Fruit fly (Drosophila melanogaster) whole organism, wandering third instar larva: ENCODE results near the gene CG33098.
A peak's percentile ranks its signal among the peaks of the same experiment; 100 is the strongest.

Experiments used
- Abd-B ChIP-seq: fragments of >200 bp; optimal IDR thresholded peaks from 2 replicates; lab custom pipeline; 2017; ENCODE audit warnings: missing biosample characterization, missing genetic modification characterization
- CG9705 ChIP-seq: fragments of 200-800 bp; sonication (Bioruptor generic); optimal IDR thresholded peaks from 2 replicates; lab custom pipeline; 2018; ENCODE audit warnings: missing biosample characterization, mild to moderate bottlenecking, missing genetic modification characterization
- CrebA ChIP-seq: fragments of 200-800 bp; sonication (Bioruptor generic); optimal IDR thresholded peaks from 2 replicates; lab custom pipeline; 2016; ENCODE audit warnings: missing biosample characterization, mild to moderate bottlenecking, missing genetic modification characterization, borderline replicate concordance
- Dfd ChIP-seq: fragments of >200 bp; optimal IDR thresholded peaks from 2 replicates; lab custom pipeline; 2017; ENCODE audit warnings: missing biosample characterization, missing genetic modification characterization
- Dif ChIP-seq: fragments of 200-275, 200-300 bp; sonication (Bioruptor generic); optimal IDR thresholded peaks from 2 replicates; lab custom pipeline; 2018; ENCODE audit warnings: missing biosample characterization, missing genetic modification characterization; ENCODE audit not compliant: partially characterized antibody
- GATAd ChIP-seq: sonication (Bioruptor generic); optimal IDR thresholded peaks from 2 replicates; lab custom pipeline; 2016; ENCODE audit warnings: missing biosample characterization, missing genetic modification characterization
- HLH106 ChIP-seq: fragments of 200-800 bp; optimal IDR thresholded peaks from 3 replicates; lab custom pipeline; 2019; ENCODE audit warnings: missing biosample characterization, mild to moderate bottlenecking, missing genetic modification characterization, moderate library complexity
- Hnf4 ChIP-seq: fragments of 200-800 bp; sonication (Bioruptor generic); optimal IDR thresholded peaks from 2 replicates; lab custom pipeline; 2016; ENCODE audit warnings: missing biosample characterization, mild to moderate bottlenecking, missing genetic modification characterization
- Hr78 ChIP-seq: fragments of >200 bp; optimal IDR thresholded peaks from 2 replicates; lab custom pipeline; 2017; ENCODE audit warnings: missing biosample characterization, missing genetic modification characterization
- Hr83 ChIP-seq: fragments of 200-300 bp; sonication (Bioruptor generic); optimal IDR thresholded peaks from 2 replicates; lab custom pipeline; 2016; ENCODE audit warnings: missing biosample characterization, mild to moderate bottlenecking, missing genetic modification characterization, moderate library complexity; ENCODE audit not compliant: poor library complexity, severe bottlenecking
- Jra ChIP-seq: sonication (Bioruptor generic); optimal IDR thresholded peaks from 2 replicates; lab custom pipeline; 2016; ENCODE audit warnings: missing biosample characterization, missing genetic modification characterization
- Mio ChIP-seq: sonication (Bioruptor generic); optimal IDR thresholded peaks from 2 replicates; lab custom pipeline; 2016; ENCODE audit warnings: missing biosample characterization, missing genetic modification characterization
- Myc ChIP-seq: fragments of >200 bp; optimal IDR thresholded peaks from 2 replicates; lab custom pipeline; 2017
- OdsH ChIP-seq: fragments of 200-800 bp; sonication (Bioruptor generic); optimal IDR thresholded peaks from 2 replicates; lab custom pipeline; 2016; ENCODE audit warnings: missing biosample characterization, mild to moderate bottlenecking, missing genetic modification characterization
- Rel ChIP-seq, 2 experiments: fragments of 200-800 bp; sonication (Bioruptor generic) in 1 of 2; optimal IDR thresholded peaks; 2 replicates in 1 of 2; 3 replicates in 1 of 2; lab custom pipeline; 2016 to 2019; ENCODE audit warnings: mild to moderate bottlenecking in 2 of 2, missing biosample characterization in 2 of 2, missing genetic modification characterization in 2 of 2, moderate library complexity in 1 of 2
- Sp1 ChIP-seq: fragments of 200-800 bp; sonication (Bioruptor generic); optimal IDR thresholded peaks from 3 replicates; lab custom pipeline; 2019; ENCODE audit warnings: missing biosample characterization, mild to moderate bottlenecking, missing genetic modification characterization, moderate library complexity
- br ChIP-seq: fragments of 200-800 bp; sonication (Bioruptor generic); optimal IDR thresholded peaks from 2 replicates; lab custom pipeline; 2016; ENCODE audit warnings: missing biosample characterization, missing genetic modification characterization
- brk ChIP-seq: fragments of 200-800 bp; sonication (Bioruptor generic); optimal IDR thresholded peaks from 2 replicates; lab custom pipeline; 2016; ENCODE audit warnings: missing biosample characterization, mild to moderate bottlenecking, missing genetic modification characterization
- dl ChIP-seq, 2 experiments: fragments of 175-275, 200-275 bp in 1 of 2; fragments of 200-275 bp in 1 of 2; sonication (Bioruptor generic); optimal IDR thresholded peaks; lab custom pipeline; 2018; ENCODE audit warnings: mild to moderate bottlenecking in 2 of 2, missing biosample characterization in 2 of 2, missing genetic modification characterization in 2 of 2, moderate library complexity in 2 of 2; ENCODE audit not compliant: partially characterized antibody in 2 of 2, insufficient read depth in 1 of 2
- dmrt93B ChIP-seq: fragments of 200-800 bp; sonication (Bioruptor generic); optimal IDR thresholded peaks from 2 replicates; lab custom pipeline; 2018; ENCODE audit warnings: missing biosample characterization, mild to moderate bottlenecking, missing genetic modification characterization
- dsf ChIP-seq: sonication (Bioruptor generic); optimal IDR thresholded peaks from 2 replicates; lab custom pipeline; 2016; ENCODE audit warnings: missing biosample characterization, missing genetic modification characterization, borderline replicate concordance
- ey ChIP-seq: fragments of 200-800 bp; sonication (Bioruptor generic); optimal IDR thresholded peaks from 2 replicates; lab custom pipeline; 2016; ENCODE audit warnings: missing biosample characterization, missing genetic modification characterization
- foxo ChIP-seq, 2 experiments: fragments of 200-800 bp; sonication (Bioruptor generic); optimal IDR thresholded peaks; 2 replicates in 1 of 2; 3 replicates in 1 of 2; lab custom pipeline; 2016 to 2017; ENCODE audit warnings: missing biosample characterization in 2 of 2, missing genetic modification characterization in 2 of 2
- fru ChIP-seq: fragments of 200-800 bp; sonication (Bioruptor generic); optimal IDR thresholded peaks from 3 replicates; lab custom pipeline; 2016; ENCODE audit warnings: missing biosample characterization, mild to moderate bottlenecking, missing genetic modification characterization
- h ChIP-seq: fragments of 200-800 bp; sonication (Bioruptor generic); optimal IDR thresholded peaks from 3 replicates; lab custom pipeline; 2016; ENCODE audit warnings: missing biosample characterization, mild to moderate bottlenecking, missing genetic modification characterization
- jim ChIP-seq: fragments of 175-275, 200-325 bp; sonication (Bioruptor generic); optimal IDR thresholded peaks from 2 replicates; lab custom pipeline; 2016; ENCODE audit warnings: missing biosample characterization, mild to moderate bottlenecking, missing genetic modification characterization
- lola ChIP-seq: fragments of >200 bp; optimal IDR thresholded peaks from 2 replicates; lab custom pipeline; 2017; ENCODE audit warnings: missing biosample characterization, missing genetic modification characterization
- pan ChIP-seq: fragments of >200 bp; optimal IDR thresholded peaks from 2 replicates; lab custom pipeline; 2017
- psq ChIP-seq: fragments of 200-800 bp; sonication (Bioruptor generic); optimal IDR thresholded peaks from 3 replicates; lab custom pipeline; 2017; ENCODE audit warnings: missing biosample characterization, mild to moderate bottlenecking, missing genetic modification characterization, moderate library complexity
- rgr ChIP-seq: fragments of 200-800 bp; sonication (Bioruptor generic); optimal IDR thresholded peaks from 3 replicates; lab custom pipeline; 2016; ENCODE audit warnings: missing biosample characterization, mild to moderate bottlenecking, missing genetic modification characterization
- sage ChIP-seq: fragments of 200-800 bp; sonication (Bioruptor generic); optimal IDR thresholded peaks from 2 replicates; lab custom pipeline; 2016; ENCODE audit warnings: missing biosample characterization, mild to moderate bottlenecking, missing genetic modification characterization
- sv ChIP-seq: fragments of 200-800 bp; sonication (Bioruptor generic); optimal IDR thresholded peaks from 3 replicates; lab custom pipeline; 2016; ENCODE audit warnings: missing biosample characterization, missing genetic modification characterization
- tai ChIP-seq: sonication (Bioruptor generic); optimal IDR thresholded peaks from 2 replicates; lab custom pipeline; 2016; ENCODE audit warnings: missing biosample characterization, missing genetic modification characterization
- usp ChIP-seq: fragments of >200 bp; optimal IDR thresholded peaks from 2 replicates; lab custom pipeline; 2017; ENCODE audit warnings: missing biosample characterization, missing genetic modification characterization
- woc ChIP-seq: sonication (Bioruptor generic); optimal IDR thresholded peaks from 2 replicates; lab custom pipeline; 2016; ENCODE audit warnings: missing biosample characterization, mild to moderate bottlenecking, missing genetic modification characterization

The CG33098 gene

dm6 chr3R:12431030-12431489, 44.1 kb downstream of the CG33098 start, which contains the start of gene Prosalpha2:
Gene Prosalpha2 (plus strand): TSS chr3R:12431321.
- TF ChIP-seq Hnf4 (GFP tag; lab: Kevin White, UChicago) (no peak), psq (peak; percentile 12), Mio (GFP tag; lab: Kevin White, UChicago) (no peak), ey (peak; percentile 28), Myc (lab: Kevin White, UChicago) (peak; percentile 38), pan (lab: Kevin White, UChicago) (no peak), woc (GFP tag; lab: Kevin White, UChicago) (no peak), CG9705 (GFP tag; lab: Kevin White, UChicago) (no peak), Rel (GFP tag; optimal IDR thresholded peaks at IDR 0.05; lab: Kevin White, UChicago) (no peak), Rel (tag; optimal IDR thresholded peaks at IDR 0.05; lab: Kevin White, UChicago) (peak; percentile 99), usp (GFP tag; lab: Kevin White, UChicago) (no peak), foxo (GFP tag; optimal IDR thresholded peaks at IDR 0.05; lab: Kevin White, UChicago) (peak in 1 of 2 experiments; percentile 48), fru (GFP tag; lab: Kevin White, UChicago) (no peak), h (GFP tag; lab: Kevin White, UChicago) (no peak), rgr (GFP tag; lab: Kevin White, UChicago) (peak; percentile 29), Sp1 (GFP tag; lab: Kevin White, UChicago) (peak; percentile 9), HLH106 (tag; lab: Kevin White, UChicago) (peak; percentile 11)

dm6 chr3R:12433764-12434163, 46.8 kb downstream of the CG33098 start, which contains the start of the genes Aos1 and Srlp:
Gene Aos1 (minus strand): TSS chr3R:12433822.
Gene Srlp (plus strand): TSS chr3R:12434098.
- TF ChIP-seq psq, result peak; percentile 46
- TF ChIP-seq Dif (GFP tag; lab: Kevin White, UChicago), result no peak
- no peak for TF ChIP-seq brk
- TF ChIP-seq Dfd (GFP tag; lab: Kevin White, UChicago), result no peak
- no peak for TF ChIP-seq dl (GFP tag; optimal IDR thresholded peaks at IDR 0.05; lab: Kevin White, UChicago; ENCODE audit: insufficient read depth in 1 of 2, partially characterized antibody in 2 of 2)
- TF ChIP-seq ey, result no peak
- TF ChIP-seq Mio (GFP tag; lab: Kevin White, UChicago), result no peak
- no peak for TF ChIP-seq fru (GFP tag; lab: Kevin White, UChicago)
- no peak for TF ChIP-seq usp (GFP tag; lab: Kevin White, UChicago)
- no peak for TF ChIP-seq dsf (GFP tag; lab: Kevin White, UChicago)
- no peak for TF ChIP-seq lola (GFP tag; lab: Kevin White, UChicago)
- no peak for TF ChIP-seq Abd-B (GFP tag; lab: Kevin White, UChicago)
- TF ChIP-seq Hr83 (GFP tag; lab: Kevin White, UChicago), result no peak
- no peak for TF ChIP-seq GATAd (GFP tag; lab: Kevin White, UChicago)
- no peak for TF ChIP-seq dmrt93B (GFP tag; lab: Kevin White, UChicago)
- no peak for TF ChIP-seq br (GFP tag; lab: Kevin White, UChicago)
- no peak for TF ChIP-seq Jra (GFP tag; lab: Kevin White, UChicago)
- no peak for TF ChIP-seq jim (GFP tag; lab: Kevin White, UChicago)
- TF ChIP-seq Hnf4 (GFP tag; lab: Kevin White, UChicago), result no peak
- no peak for TF ChIP-seq h (GFP tag; lab: Kevin White, UChicago)
- TF ChIP-seq sage (GFP tag; lab: Kevin White, UChicago), result no peak
- TF ChIP-seq rgr (GFP tag; lab: Kevin White, UChicago), result peak; percentile 18
- TF ChIP-seq woc (GFP tag; lab: Kevin White, UChicago), result no peak
- peak in 1 of 2 experiments; percentile 60 for TF ChIP-seq foxo (GFP tag; optimal IDR thresholded peaks at IDR 0.05; lab: Kevin White, UChicago)
- TF ChIP-seq OdsH (GFP tag; lab: Kevin White, UChicago), result peak; percentile 32
- peak; percentile 74 for TF ChIP-seq HLH106 (tag; lab: Kevin White, UChicago)
- TF ChIP-seq Rel (GFP tag; optimal IDR thresholded peaks at IDR 0.05; lab: Kevin White, UChicago), result no peak
- TF ChIP-seq Rel (tag; optimal IDR thresholded peaks at IDR 0.05; lab: Kevin White, UChicago), result peak; percentile 70
- TF ChIP-seq CrebA (GFP tag; lab: Kevin White, UChicago), result no peak
- peak; percentile 95 for TF ChIP-seq Myc (lab: Kevin White, UChicago)
- peak; percentile 68 for TF ChIP-seq Sp1 (GFP tag; lab: Kevin White, UChicago)
- no peak for TF ChIP-seq Hr78 (GFP tag; lab: Kevin White, UChicago)
- TF ChIP-seq CG9705 (GFP tag; lab: Kevin White, UChicago), result peak; percentile 56
- no peak for TF ChIP-seq sv (GFP tag; lab: Kevin White, UChicago)
- no peak for TF ChIP-seq tai (GFP tag; lab: Kevin White, UChicago)
- TF ChIP-seq, all 38 proteins: peak for 9
